Worm (Caenorhabditis elegans): ENCODE results near the gene prp-8.

- TF ChIP-seq fkh-10 (GFP tag; optimal IDR thresholded peaks at IDR 0.05) = no peak
- no peak for TF ChIP-seq nhr-25 (tag; optimal IDR thresholded peaks at IDR 0.05)
- no peak for TF ChIP-seq unc-62 (GFP tag; optimal IDR thresholded peaks at IDR 0.05)
- no peak for TF ChIP-seq lin-15B (tag; optimal IDR thresholded peaks at IDR 0.05)
- no peak for TF ChIP-seq ztf-11 (tag; optimal IDR thresholded peaks at IDR 0.05)
- TF ChIP-seq ama-1 (optimal IDR thresholded peaks at IDR 0.05) = no peak
- no peak for TF ChIP-seq nhr-12 (tag; optimal IDR thresholded peaks at IDR 0.05)
- no peak for TF ChIP-seq fkh-2 (tag; optimal IDR thresholded peaks at IDR 0.05)
- no peak for TF ChIP-seq nhr-11 (tag; optimal IDR thresholded peaks at IDR 0.05)
- TF ChIP-seq fos-1 (tag; optimal IDR thresholded peaks at IDR 0.05) = no peak
- TF ChIP-seq jun-1 (tag; optimal IDR thresholded peaks at IDR 0.05) = no peak
- TF ChIP-seq nhr-76 (tag; optimal IDR thresholded peaks at IDR 0.05) = no peak
Observed at ce11 chrIII:8133346-8133745, 30.8 kb upstream of the prp-8 start, which contains the start of gene C14B9.2.

Measured in whole organism, L3 larva.